Worm (Caenorhabditis elegans) whole organism, young adult: ENCODE data around the gene srh-100.

Experiments used
- snpc-3.4 ChIP-seq: sonication (generic microtip); optimal IDR thresholded peaks from 2 replicates; lab custom pipeline; 2017; ENCODE audit warnings: missing genetic modification characterization, mild to moderate bottlenecking, missing compliant biosample characterization, antibody characterized with exemption, moderate library complexity, missing genotype, missing genetic modification reagents
- ztf-25 ChIP-seq: fragments of 200-800 bp; sonication (Bioruptor generic); IDR thresholded peaks from 2 replicates; pipeline ENCODE4 v1.3.6; 2022; ENCODE audit warnings: missing genetic modification reagents, missing genetic modification characterization, missing compliant biosample characterization

DNA sequence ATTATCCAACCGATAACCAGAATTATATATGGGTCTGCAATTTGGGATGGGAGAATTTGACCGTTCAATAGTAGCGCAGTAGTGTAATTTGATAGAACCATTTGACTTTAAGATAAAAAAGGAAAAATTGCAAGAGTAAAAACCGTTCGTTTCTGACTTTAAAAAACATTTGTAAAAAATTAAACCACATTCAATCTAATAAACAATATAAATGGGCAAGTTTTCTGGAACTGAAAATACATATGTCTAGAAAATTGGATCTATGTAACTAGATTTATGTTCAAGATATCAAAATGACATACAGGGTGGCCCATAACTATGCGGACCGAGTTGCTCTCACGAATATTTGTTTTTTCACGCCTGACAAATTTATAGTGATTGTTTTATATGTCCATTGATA is 19.8 kb downstream of the srh-100 start, which contains the start of gene srx-102:
- no peak for TF ChIP-seq snpc-3.4
- TF ChIP-seq ztf-25 (GFP tag; lab: Robert Waterston, UW): no peak
